Fruit fly (Drosophila melanogaster) whole organism, embryonic: Measurements from ENCODE around the gene vari.

Experiments used
- ATbp ChIP-seq: fragments of 200-800 bp; sonication (Bioruptor generic); optimal IDR thresholded peaks from 2 replicates; lab custom pipeline; 2017; ENCODE audit warnings: missing biosample characterization, mild to moderate bottlenecking, missing genetic modification characterization, missing genetic modification reagents
- BEAF-32 ChIP-seq: fragments of 200-800 bp; sonication (Bioruptor generic); optimal IDR thresholded peaks from 3 replicates; lab custom pipeline; 2017; ENCODE audit warnings: missing biosample characterization, missing genetic modification characterization, mild to moderate bottlenecking, moderate library complexity, missing genetic modification reagents
- CG1024 ChIP-seq: fragments of 200-800 bp; sonication (Bioruptor generic); IDR thresholded peaks from 2 replicates; pipeline ENCODE4 v1.3.6; 2022; ENCODE audit warnings: missing biosample characterization, missing genetic modification characterization
- CG10267 ChIP-seq: fragments of 200-800 bp; sonication (Bioruptor generic); optimal IDR thresholded peaks from 2 replicates; lab custom pipeline; 2018; ENCODE audit warnings: missing biosample characterization, mild to moderate bottlenecking, missing genetic modification characterization, moderate library complexity
- CG10274 ChIP-seq: fragments of 200-800 bp; sonication (Bioruptor generic); optimal IDR thresholded peaks from 3 replicates; lab custom pipeline; 2017; ENCODE audit warnings: missing biosample characterization, mild to moderate bottlenecking, missing genetic modification characterization
- CG1233 ChIP-seq: fragments of 200-800 bp; sonication (Bioruptor generic); optimal IDR thresholded peaks from 4 replicates; lab custom pipeline; 2018; ENCODE audit warnings: missing biosample characterization, mild to moderate bottlenecking, missing genetic modification characterization
- CG12659 ChIP-seq: fragments of 200-800 bp; sonication (Bioruptor generic); optimal IDR thresholded peaks from 3 replicates; lab custom pipeline; 2017; ENCODE audit warnings: mild to moderate bottlenecking, missing biosample characterization, missing genetic modification reagents, missing genetic modification characterization
- CG12942 ChIP-seq: fragments of 200-800 bp; sonication (Bioruptor generic); optimal IDR thresholded peaks from 3 replicates; lab custom pipeline; 2016; ENCODE audit warnings: missing biosample characterization, missing genetic modification characterization
- CG18262 ChIP-seq: fragments of 200-800 bp; optimal IDR thresholded peaks from 3 replicates; lab custom pipeline; 2019; ENCODE audit warnings: missing biosample characterization, mild to moderate bottlenecking, missing genetic modification characterization, moderate library complexity
- CG18764 ChIP-seq: fragments of 200-800 bp; sonication (Bioruptor generic); optimal IDR thresholded peaks from 3 replicates; lab custom pipeline; 2016; ENCODE audit warnings: missing biosample characterization, missing genetic modification characterization
- CG2120 ChIP-seq: fragments of 200-800 bp; sonication (Bioruptor generic); optimal IDR thresholded peaks from 3 replicates; lab custom pipeline; 2016; ENCODE audit warnings: missing biosample characterization, missing genetic modification characterization
- CG2712 ChIP-seq: fragments of 200-800 bp; optimal IDR thresholded peaks from 3 replicates; lab custom pipeline; 2019; ENCODE audit warnings: missing biosample characterization, mild to moderate bottlenecking, missing genetic modification characterization, moderate library complexity
- CG3726 ChIP-seq: fragments of 200-800 bp; sonication (Bioruptor generic); IDR thresholded peaks from 3 replicates; pipeline ENCODE4, ENCODE4 v1.3.6; 2022; ENCODE audit warnings: missing biosample characterization, missing genetic modification characterization
- CG4617 ChIP-seq: fragments of 200-800 bp; sonication (Bioruptor generic); optimal IDR thresholded peaks from 3 replicates; lab custom pipeline; 2016; ENCODE audit warnings: missing biosample characterization, missing genetic modification characterization, borderline replicate concordance
- CG4707 ChIP-seq: fragments of 200-800 bp; sonication (Bioruptor generic); optimal IDR thresholded peaks from 2 replicates; lab custom pipeline; 2018; ENCODE audit warnings: missing biosample characterization, mild to moderate bottlenecking, missing genetic modification characterization, moderate library complexity
- CG4854 ChIP-seq: fragments of 200-800 bp; sonication (Bioruptor generic); optimal IDR thresholded peaks from 2 replicates; lab custom pipeline; 2016; ENCODE audit warnings: missing biosample characterization, missing genetic modification characterization, inconsistent platforms
- CG9797 ChIP-seq: fragments of 200-800 bp; sonication (Bioruptor generic); optimal IDR thresholded peaks from 3 replicates; lab custom pipeline; 2018; ENCODE audit warnings: missing biosample characterization, mild to moderate bottlenecking, missing genetic modification characterization
- CG9817 ChIP-seq: fragments of 200-800 bp; sonication (Bioruptor generic); optimal IDR thresholded peaks from 2 replicates; lab custom pipeline; 2018; ENCODE audit warnings: missing biosample characterization, mild to moderate bottlenecking, missing genetic modification characterization, moderate library complexity
- CTCF ChIP-seq: fragments of 200-800 bp; sonication (Bioruptor generic); optimal IDR thresholded peaks from 2 replicates; lab custom pipeline; 2017; ENCODE audit warnings: missing biosample characterization, mild to moderate bottlenecking, missing genetic modification characterization, moderate library complexity
- Dad ChIP-seq: fragments of 200-800 bp; sonication (Bioruptor generic); optimal IDR thresholded peaks from 3 replicates; lab custom pipeline; 2016; ENCODE audit warnings: missing biosample characterization, missing genetic modification characterization
- Dref ChIP-seq: fragments of 200-800 bp; sonication (Bioruptor generic); IDR thresholded peaks from 2 replicates; pipeline ENCODE4 v1.3.6; 2022; ENCODE audit warnings: missing biosample characterization, missing genetic modification characterization
- Elba2 ChIP-seq: fragments of 200-800 bp; sonication (Bioruptor generic); optimal IDR thresholded peaks from 3 replicates; lab custom pipeline; 2016; ENCODE audit warnings: missing biosample characterization, missing genetic modification characterization
- Hey ChIP-seq: fragments of 200-800 bp; sonication (Bioruptor generic); optimal IDR thresholded peaks from 3 replicates; lab custom pipeline; 2018; ENCODE audit warnings: missing biosample characterization, mild to moderate bottlenecking, missing genetic modification characterization
- HmgZ ChIP-seq: fragments of 200-800 bp; sonication (Bioruptor generic); optimal IDR thresholded peaks from 2 replicates; lab custom pipeline; 2018; ENCODE audit warnings: missing biosample characterization, mild to moderate bottlenecking, missing genetic modification characterization
- Hmr ChIP-seq: fragments of 200-800 bp; sonication (Bioruptor generic); optimal IDR thresholded peaks from 3 replicates; lab custom pipeline; 2017; ENCODE audit warnings: mild to moderate bottlenecking, missing biosample characterization, missing genetic modification reagents, missing genetic modification characterization
- Lhr ChIP-seq: fragments of 200-800 bp; sonication (Bioruptor generic); optimal IDR thresholded peaks from 3 replicates; lab custom pipeline; 2017; ENCODE audit warnings: mild to moderate bottlenecking, missing biosample characterization, missing genetic modification reagents, missing genetic modification characterization
- Med ChIP-seq: fragments of 200-800 bp; sonication (Bioruptor generic); peaks from one replicate; lab custom pipeline; 2016; ENCODE audit warnings: missing biosample characterization, missing genetic modification characterization, mild to moderate bottlenecking, inconsistent platforms, moderate library complexity
- NfI ChIP-seq: fragments of 200-800 bp; sonication (Bioruptor generic); optimal IDR thresholded peaks from 3 replicates; lab custom pipeline; 2018; ENCODE audit warnings: missing biosample characterization, mild to moderate bottlenecking, missing genetic modification characterization, moderate library complexity
- Sin3A ChIP-seq: fragments of >200 bp; optimal IDR thresholded peaks from 2 replicates; lab custom pipeline; 2018
- Six4 ChIP-seq: fragments of 200-800 bp; sonication (Bioruptor generic); optimal IDR thresholded peaks from 2 replicates; lab custom pipeline; 2016; ENCODE audit warnings: missing biosample characterization, missing genetic modification characterization
- Spps ChIP-seq: fragments of 200-800 bp; sonication (Bioruptor generic); optimal IDR thresholded peaks from 2 replicates; lab custom pipeline; 2018; ENCODE audit warnings: missing biosample characterization, mild to moderate bottlenecking, missing genetic modification characterization
- Sry-β ChIP-seq: fragments of 200-800 bp; sonication (Bioruptor generic); optimal IDR thresholded peaks from 2 replicates; lab custom pipeline; 2018; ENCODE audit warnings: missing biosample characterization, mild to moderate bottlenecking, missing genetic modification characterization, moderate library complexity
- Xbp1 ChIP-seq: fragments of 200-800 bp; sonication (Bioruptor generic); optimal IDR thresholded peaks from 3 replicates; lab custom pipeline; 2016; ENCODE audit warnings: missing biosample characterization, mild to moderate bottlenecking, missing genetic modification characterization
- amos ChIP-seq: fragments of 200-800 bp; sonication (Bioruptor generic); IDR thresholded peaks from 2 replicates; pipeline ENCODE4 v1.3.6; 2022; ENCODE audit warnings: missing biosample characterization, missing genetic modification characterization; ENCODE audit not compliant: partially characterized antibody
- az2 ChIP-seq: fragments of 200-800 bp; sonication (Bioruptor generic); optimal IDR thresholded peaks from 3 replicates; lab custom pipeline; 2016; ENCODE audit warnings: missing biosample characterization, missing genetic modification characterization
- br ChIP-seq: fragments of >200 bp; optimal IDR thresholded peaks from 2 replicates; lab custom pipeline; 2017
- crp ChIP-seq, 2 experiments: fragments of 200-800 bp; sonication (Bioruptor generic); optimal IDR thresholded peaks; 2 replicates in 1 of 2; 3 replicates in 1 of 2; lab custom pipeline; 2017; ENCODE audit warnings: missing biosample characterization in 2 of 2, missing genetic modification characterization in 2 of 2, mild to moderate bottlenecking in 1 of 2, moderate library complexity in 1 of 2
- exex ChIP-seq: fragments of 200-800 bp; sonication (Bioruptor generic); optimal IDR thresholded peaks from 4 replicates; lab custom pipeline; 2018; ENCODE audit warnings: missing biosample characterization, mild to moderate bottlenecking, missing genetic modification characterization, moderate library complexity
- fd3F ChIP-seq: fragments of 200-800 bp; sonication (Bioruptor generic); optimal IDR thresholded peaks from 2 replicates; lab custom pipeline; 2018; ENCODE audit warnings: missing biosample characterization, mild to moderate bottlenecking, missing genetic modification characterization, moderate library complexity
- ind ChIP-seq: fragments of 200-800 bp; sonication (Bioruptor generic); optimal IDR thresholded peaks from 3 replicates; lab custom pipeline; 2016; ENCODE audit warnings: missing biosample characterization, missing genetic modification characterization
- lilli ChIP-seq: fragments of 200-800 bp; sonication (Bioruptor generic); optimal IDR thresholded peaks from 3 replicates; lab custom pipeline; 2016; ENCODE audit warnings: missing biosample characterization, missing genetic modification characterization
- nmo ChIP-seq: fragments of 200-800 bp; sonication (Bioruptor generic); optimal IDR thresholded peaks from 2 replicates; lab custom pipeline; 2018; ENCODE audit warnings: missing biosample characterization, mild to moderate bottlenecking, missing genetic modification characterization, moderate library complexity
- prd ChIP-seq, 3 experiments: fragments of >200 bp in 2 of 3; fragments of 200-800 bp in 1 of 3; sonication (Bioruptor generic) in 1 of 3; optimal IDR thresholded peaks in 2 of 3; IDR thresholded peaks in 1 of 3; 2 replicates in 2 of 3; 3 replicates in 1 of 3; pipeline versions ENCODE4 v1.3.6 to Lab custom; 2017 to 2022; ENCODE audit warnings: missing biosample characterization in 1 of 3, missing genetic modification characterization in 1 of 3
- pzg ChIP-seq: fragments of 200-800 bp; sonication (Bioruptor generic); optimal IDR thresholded peaks from 3 replicates; lab custom pipeline; 2018; ENCODE audit warnings: missing biosample characterization, mild to moderate bottlenecking, missing genetic modification characterization, moderate library complexity
- stwl ChIP-seq: fragments of 200-800 bp; sonication (Bioruptor generic); optimal IDR thresholded peaks from 3 replicates; lab custom pipeline; 2018; ENCODE audit warnings: missing biosample characterization, mild to moderate bottlenecking, missing genetic modification characterization, moderate library complexity
- sug ChIP-seq: fragments of 200-800 bp; optimal IDR thresholded peaks from 2 replicates; lab custom pipeline; 2019; ENCODE audit warnings: missing biosample characterization, mild to moderate bottlenecking, missing genetic modification characterization, moderate library complexity
- tll ChIP-seq, 2 experiments: fragments of 200-800 bp in 1 of 2; fragments of >200 bp in 1 of 2; sonication (Bioruptor generic) in 1 of 2; optimal IDR thresholded peaks; 2 replicates each; lab custom pipeline; 2017 to 2019; ENCODE audit warnings: missing biosample characterization in 2 of 2, missing genetic modification characterization in 2 of 2, mild to moderate bottlenecking in 1 of 2, moderate library complexity in 1 of 2
- trem ChIP-seq: fragments of 200-800 bp; optimal IDR thresholded peaks from 3 replicates; lab custom pipeline; 2019; ENCODE audit warnings: missing biosample characterization, mild to moderate bottlenecking, missing genetic modification characterization, moderate library complexity
- unpg ChIP-seq: fragments of 200-800 bp; sonication (Bioruptor generic); optimal IDR thresholded peaks from 3 replicates; lab custom pipeline; 2018; ENCODE audit warnings: missing biosample characterization, mild to moderate bottlenecking, missing genetic modification characterization, moderate library complexity
- wek ChIP-seq: fragments of 200-800 bp; sonication (Bioruptor generic); optimal IDR thresholded peaks from 3 replicates; lab custom pipeline; 2018; ENCODE audit warnings: missing biosample characterization, mild to moderate bottlenecking, missing genetic modification characterization, moderate library complexity

vari gene

dm6 chr2L:20757808-20758187 is 39.0 kb downstream of the vari start, which contains the start of the genes Rhau and dia (continued):
- TF ChIP-seq NfI (peak; percentile 29), unpg (GFP tag; lab: Kevin White, UChicago) (peak; percentile 38), stwl (tag; lab: Kevin White, UChicago) (peak; percentile 73), Dref (peak; percentile 57), Hmr (peak; percentile 70), Lhr (GFP tag; lab: Kevin White, UChicago) (peak; percentile 93), pzg (GFP tag; lab: Kevin White, UChicago) (peak; percentile 88), trem (tag; lab: Kevin White, UChicago) (peak; percentile 100), CG2712 (peak; percentile 60), CG9817 (tag; lab: Kevin White, UChicago) (peak; percentile 45), CG1024 (GFP tag; lab: Robert Waterston, UW) (no peak), sug (tag; lab: Kevin White, UChicago) (peak; percentile 29), BEAF-32 (GFP tag; lab: Kevin White, UChicago) (peak; percentile 57), Six4 (GFP tag; lab: Kevin White, UChicago) (no peak), Sin3A (lab: Kevin White, UChicago) (peak; percentile 60), HmgZ (tag; lab: Kevin White, UChicago) (peak; percentile 49), Med (no peak), amos (peak; percentile 21; the same call in 1 of the 2 replicates), Xbp1 (GFP tag; lab: Kevin White, UChicago) (peak; percentile 46), exex (tag; lab: Kevin White, UChicago) (peak; percentile 21), CTCF (peak; percentile 17), CG2120 (GFP tag; lab: Kevin White, UChicago) (peak; percentile 0), CG10267 (tag; lab: Kevin White, UChicago) (peak; percentile 76), Spps (no peak), nmo (GFP tag; lab: Kevin White, UChicago) (peak; percentile 71), Dad (GFP tag; lab: Kevin White, UChicago) (no peak), az2 (GFP tag; lab: Kevin White, UChicago) (peak; percentile 14), CG18262 (tag; lab: Kevin White, UChicago) (peak; percentile 38), tll (GFP tag; optimal IDR thresholded peaks at IDR 0.05; lab: Kevin White, UChicago) (peak in 1 of 2 experiments; percentile 75), Elba2 (GFP tag; lab: Kevin White, UChicago) (peak; percentile 2), CG18764 (GFP tag; lab: Kevin White, UChicago) (peak; percentile 12), Hey (tag; lab: Kevin White, UChicago) (no peak), crp (GFP tag; optimal IDR thresholded peaks at IDR 0.05; lab: Kevin White, UChicago) (peak in 1 of 2 experiments; percentile 26), CG4854 (GFP tag; lab: Kevin White, UChicago) (no peak), ATbp (no peak), br (lab: Kevin White, UChicago) (no peak), CG3726 (no peak), wek (GFP tag; lab: Kevin White, UChicago) (no peak), CG1233 (GFP tag; lab: Kevin White, UChicago) (no peak), fd3F (GFP tag; lab: Kevin White, UChicago) (peak; percentile 30), CG4617 (GFP tag; lab: Kevin White, UChicago) (peak; percentile 56), Sry-β (GFP tag; lab: Kevin White, UChicago) (no peak), ind (GFP tag; lab: Kevin White, UChicago) (peak; percentile 25), CG9797 (GFP tag; lab: Kevin White, UChicago) (peak; percentile 93), CG12942 (GFP tag; lab: Kevin White, UChicago) (peak; percentile 7), prd (optimal IDR thresholded peaks at IDR 0.05; lab: Kevin White, UChicago) (no peak), prd (GFP tag; IDR thresholded peaks at IDR 0.05; lab: Robert Waterston, UW) (peak; percentile 36; the same call in 1 of the 3 replicates), CG12659 (GFP tag; lab: Kevin White, UChicago) (peak; percentile 83), CG10274 (GFP tag; lab: Kevin White, UChicago) (no peak), CG4707 (GFP tag; lab: Kevin White, UChicago) (no peak), lilli (GFP tag; lab: Kevin White, UChicago) (peak; percentile 44)
